Worm (Caenorhabditis elegans) whole organism, L4 larva: Measurements from ENCODE around the gene R10E12.2.

ENCODE experiments used
- F37D6.2 ChIP-seq: sonication (generic microtip); optimal IDR thresholded peaks from 2 replicates; lab custom pipeline; 2016; ENCODE audit warnings: mild to moderate bottlenecking, missing genetic modification characterization, missing compliant biosample characterization
- daf-19 ChIP-seq: fragments of 200-800 bp; sonication (Bioruptor generic); conservative IDR thresholded peaks from 2 replicates; pipeline ENCODE4 v1.3.6; 2022; ENCODE audit warnings: missing genetic modification characterization, missing compliant biosample characterization
- dmd-9 ChIP-seq: fragments of 200-800 bp; sonication (Bioruptor generic); IDR thresholded peaks from 2 replicates; pipeline ENCODE4 v1.3.6; 2022; ENCODE audit warnings: missing genetic modification reagents, missing genetic modification characterization, missing compliant biosample characterization
- fos-1 ChIP-seq: fragments of 150-350 bp; optimal IDR thresholded peaks from 2 replicates; lab custom pipeline; 2014; ENCODE audit warnings: missing biosample characterization, missing genetic modification characterization
- jun-1 ChIP-seq: fragments of 150-350 bp; optimal IDR thresholded peaks from 2 replicates; lab custom pipeline; 2014; ENCODE audit warnings: missing biosample characterization, missing genetic modification reagents, missing genetic modification characterization
- lin-38 ChIP-seq: fragments of 200-800 bp; sonication (Bioruptor generic); IDR thresholded peaks from 2 replicates; pipeline ENCODE4 v1.3.6; 2022; ENCODE audit warnings: missing genetic modification reagents, missing genetic modification characterization, missing compliant biosample characterization
- lir-3 ChIP-seq: sonication (generic microtip); optimal IDR thresholded peaks from 2 replicates; lab custom pipeline; 2016; ENCODE audit warnings: mild to moderate bottlenecking, missing genetic modification characterization, missing compliant biosample characterization
- nhr-6 ChIP-seq: fragments of 150-350 bp; optimal IDR thresholded peaks from 2 replicates; lab custom pipeline; 2014; ENCODE audit warnings: missing biosample characterization, missing genetic modification characterization
- snpc-4 ChIP-seq: fragments of 150-350 bp; optimal IDR thresholded peaks from 2 replicates; lab custom pipeline; 2014; ENCODE audit warnings: missing biosample characterization, missing genetic modification characterization
- unc-39 ChIP-seq: sonication (generic microtip); optimal IDR thresholded peaks from 2 replicates; lab custom pipeline; 2017; ENCODE audit warnings: missing biosample characterization, missing genetic modification characterization
- unc-62 ChIP-seq, 3 experiments: fragments of 150-350 bp in 1 of 3; sonication (generic microtip); optimal IDR thresholded peaks in 2 of 3; peaks in 1 of 3; 1 replicate in 1 of 3; 2 replicates in 2 of 3; lab custom pipeline; 2014 to 2017; ENCODE audit warnings: missing biosample characterization in 3 of 3, missing genetic modification characterization in 3 of 3, missing genetic modification reagents in 3 of 3, missing genotype in 1 of 3
- zag-1 ChIP-seq: fragments of 150-350 bp; optimal IDR thresholded peaks from 2 replicates; lab custom pipeline; 2014; ENCODE audit warnings: missing biosample characterization, missing genetic modification characterization
- ztf-11 ChIP-seq: fragments of 150-350 bp; optimal IDR thresholded peaks from 2 replicates; lab custom pipeline; 2014; ENCODE audit warnings: missing biosample characterization, missing genetic modification characterization

- no peak for TF ChIP-seq lin-38 (GFP tag; lab: Robert Waterston, UW)
- TF ChIP-seq jun-1: no peak
- TF ChIP-seq ztf-11: no peak
- no peak for TF ChIP-seq zag-1 (tag; lab: Kevin White, UChicago)
- TF ChIP-seq unc-62 (GFP tag; optimal IDR thresholded peaks at IDR 0.05 in 1 of 2; lab: Kevin White, UChicago): no peak
- TF ChIP-seq unc-62 (tag; optimal IDR thresholded peaks at IDR 0.05; lab: Kevin White, UChicago): no peak
- no peak for TF ChIP-seq nhr-6 (tag; lab: Kevin White, UChicago)
- no peak for TF ChIP-seq lir-3 (tag; lab: Kevin White, UChicago)
- no peak for TF ChIP-seq snpc-4 (tag; lab: Kevin White, UChicago)
- no peak for TF ChIP-seq fos-1
- no peak for TF ChIP-seq daf-19 (GFP tag; lab: Robert Waterston, UW)
- TF ChIP-seq F37D6.2: no peak
- no peak for TF ChIP-seq unc-39 (tag; lab: Kevin White, UChicago)
- no peak for TF ChIP-seq dmd-9 (GFP tag; lab: Robert Waterston, UW)
Measured at ce11 chrIII:9913722-9914121, 59.9 kb downstream of the R10E12.2 start, which contains the start of gene cbp-3.
